Fruit fly (Drosophila melanogaster): ENCODE results near the gene fkh.
A peak's percentile ranks its signal among the peaks of the same experiment; 100 is the strongest.

The fkh gene

dm6 chr3R:28629186-28629979, 44.3 kb upstream of the fkh start (continued):
- TF ChIP-seq Eip75B (GFP tag; optimal IDR thresholded peaks at IDR 0.05) (no peak), CG6163 (GFP tag; IDR thresholded peaks at IDR 0.05) (peak; percentile 54), CG8632 (GFP tag; optimal IDR thresholded peaks at IDR 0.05) (peak; percentile 45), Ets96B (tag; optimal IDR thresholded peaks at IDR 0.05) (peak; percentile 53), CG6276 (GFP tag; optimal IDR thresholded peaks at IDR 0.05) (no peak), Hr38 (GFP tag; optimal IDR thresholded peaks at IDR 0.05) (no peak), achi (GFP tag; optimal IDR thresholded peaks at IDR 0.05) (peak; percentile 46), fd85E (GFP tag; optimal IDR thresholded peaks at IDR 0.05) (no peak), CG8319 (GFP tag; optimal IDR thresholded peaks at IDR 0.05) (no peak), spab (GFP tag; optimal IDR thresholded peaks at IDR 0.05) (no peak), ss (GFP tag; optimal IDR thresholded peaks at IDR 0.05) (peak in 1 of 2 experiments; percentile 37), fd59A (GFP tag; optimal IDR thresholded peaks at IDR 0.05) (peak; percentile 33), Eip93F (GFP tag; optimal IDR thresholded peaks at IDR 0.05) (no peak), CG15336 (GFP tag; IDR thresholded peaks at IDR 0.05) (0 out of 2 replicates have a peak, but pooled peaks have one; percentile 11), Met (GFP tag; optimal IDR thresholded peaks at IDR 0.05) (peak; percentile 36), Sox102F (GFP tag; optimal IDR thresholded peaks at IDR 0.05) (no peak), Smox (GFP tag; optimal IDR thresholded peaks at IDR 0.05) (peak; percentile 28), fkh (GFP tag; optimal IDR thresholded peaks at IDR 0.05) (no peak), topi (GFP tag; optimal IDR thresholded peaks at IDR 0.05) (no peak), lz (GFP tag; optimal IDR thresholded peaks at IDR 0.05) (peak; percentile 16), CG3919 (GFP tag; optimal IDR thresholded peaks at IDR 0.05) (peak; percentile 43), Ets21C (GFP tag; optimal IDR thresholded peaks at IDR 0.05) (no peak), CG31627 (GFP tag; optimal IDR thresholded peaks at IDR 0.05) (peak; percentile 13), CG11902 (GFP tag; optimal IDR thresholded peaks at IDR 0.05) (no peak), dsx (GFP tag; optimal IDR thresholded peaks at IDR 0.05; ENCODE audit: poor library complexity, severe bottlenecking) (peak; percentile 18), net (GFP tag; optimal IDR thresholded peaks at IDR 0.05) (peak; percentile 42), CG8119 (GFP tag; IDR thresholded peaks at IDR 0.05) (no peak), Gug (GFP tag; IDR thresholded peaks at IDR 0.05) (no peak), esn (GFP tag; optimal IDR thresholded peaks at IDR 0.05) (peak; percentile 55), CG10669 (GFP tag; optimal IDR thresholded peaks at IDR 0.05) (peak; percentile 30), pdm3 (GFP tag; optimal IDR thresholded peaks at IDR 0.05) (peak; percentile 53), Eip78C (GFP tag) (peak; percentile 83), OdsH (GFP tag; optimal IDR thresholded peaks at IDR 0.05) (peak; percentile 76), CG1621 (tag; optimal IDR thresholded peaks at IDR 0.05) (no peak), CG10631 (GFP tag; optimal IDR thresholded peaks at IDR 0.05) (peak; percentile 60), CG9139 (GFP tag; optimal IDR thresholded peaks at IDR 0.05) (no peak), CG11294 (GFP tag; IDR thresholded peaks at IDR 0.05) (no peak), CG32006 (GFP tag; optimal IDR thresholded peaks at IDR 0.05) (peak; percentile 79)

- TF ChIP-seq fkh (GFP tag; optimal IDR thresholded peaks at IDR 0.05): no peak
- no peak for TF ChIP-seq CG8319 (GFP tag; optimal IDR thresholded peaks at IDR 0.05)
- TF ChIP-seq Lpt (GFP tag; optimal IDR thresholded peaks at IDR 0.05): no peak
- no peak for TF ChIP-seq Sox15 (GFP tag; optimal IDR thresholded peaks at IDR 0.05)
- no peak for TF ChIP-seq CG6854 (GFP tag; optimal IDR thresholded peaks at IDR 0.05)
- no peak for TF ChIP-seq lz (GFP tag; optimal IDR thresholded peaks at IDR 0.05)
- no peak for TF ChIP-seq dac (GFP tag; optimal IDR thresholded peaks at IDR 0.05)
- TF ChIP-seq Ets96B (tag; optimal IDR thresholded peaks at IDR 0.05): no peak
- TF ChIP-seq spab (GFP tag; optimal IDR thresholded peaks at IDR 0.05): no peak
- no peak for TF ChIP-seq Eip93F (GFP tag; optimal IDR thresholded peaks at IDR 0.05)
- no peak for TF ChIP-seq CG6792 (GFP tag; optimal IDR thresholded peaks at IDR 0.05)
- no peak for TF ChIP-seq CG11762 (GFP tag; optimal IDR thresholded peaks at IDR 0.05; ENCODE audit: insufficient read depth)
- no peak for TF ChIP-seq CG8119 (GFP tag; IDR thresholded peaks at IDR 0.05)
- TF ChIP-seq OdsH (GFP tag; optimal IDR thresholded peaks at IDR 0.05): no peak
- no peak for TF ChIP-seq CG9139 (GFP tag; optimal IDR thresholded peaks at IDR 0.05)
- no peak for TF ChIP-seq achi (GFP tag; optimal IDR thresholded peaks at IDR 0.05)
- no peak for TF ChIP-seq Ets21C (GFP tag; optimal IDR thresholded peaks at IDR 0.05)
- TF ChIP-seq Sox14 (GFP tag; optimal IDR thresholded peaks at IDR 0.05): no peak
- TF ChIP-seq CG15336 (GFP tag; IDR thresholded peaks at IDR 0.05): no peak
- TF ChIP-seq CG11294 (GFP tag; IDR thresholded peaks at IDR 0.05): no peak
Measured at dm6 chr3R:28628696-28629095, 43.6 kb upstream of the fkh start.
